Fruit fly (Drosophila melanogaster): ENCODE data around the gene png.

Gene png

dm6 chrX:1322214-1322613, 35.2 kb downstream of the png start, which contains the start of gene DAAM (continued):
- TF ChIP-seq dmrt99B (tag; optimal IDR thresholded peaks at IDR 0.05), result no peak
- TF ChIP-seq CG1792 (GFP tag; optimal IDR thresholded peaks at IDR 0.05), result no peak
- TF ChIP-seq eyg (GFP tag; optimal IDR thresholded peaks at IDR 0.05), result no peak
- TF ChIP-seq CG11247 (GFP tag; IDR thresholded peaks at IDR 0.05), result 0 out of 2 replicates have a peak, but pooled peaks have one; percentile 27
- peak; percentile 63 for TF ChIP-seq amos (GFP tag; IDR thresholded peaks at IDR 0.05; ENCODE audit: partially characterized antibody)
- no peak for TF ChIP-seq bab2 (GFP tag; optimal IDR thresholded peaks at IDR 0.05)
- no peak for TF ChIP-seq CG18262 (tag; optimal IDR thresholded peaks at IDR 0.05)
- TF ChIP-seq Lim3 (GFP tag; IDR thresholded peaks at IDR 0.05), result no peak
- no peak for TF ChIP-seq sd (tag; optimal IDR thresholded peaks at IDR 0.05)
- no peak for TF ChIP-seq da (GFP tag; optimal IDR thresholded peaks at IDR 0.05)
- no peak for TF ChIP-seq salm (tag; optimal IDR thresholded peaks at IDR 0.05)
- TF ChIP-seq Ets65A (GFP tag), result peak; percentile 99
- TF ChIP-seq shn (GFP tag; optimal IDR thresholded peaks at IDR 0.05), result peak; percentile 4
- no peak for TF ChIP-seq CG11504 (tag; optimal IDR thresholded peaks at IDR 0.05)
- TF ChIP-seq CoRest (tag; optimal IDR thresholded peaks at IDR 0.05), result peak; percentile 63
- peak; percentile 38 for TF ChIP-seq CG14441 (GFP tag; IDR thresholded peaks at IDR 0.05)
- no peak for TF ChIP-seq tgo (GFP tag; IDR thresholded peaks at IDR 0.05)
- no peak for TF ChIP-seq fd102C (GFP tag; optimal IDR thresholded peaks at IDR 0.05)
- TF ChIP-seq CG4730 (GFP tag; IDR thresholded peaks at IDR 0.05), result no peak
- TF ChIP-seq dpn (GFP tag; optimal IDR thresholded peaks at IDR 0.05), result peak; percentile 43 to 46
- TF ChIP-seq CG14860 (GFP tag; IDR thresholded peaks at IDR 0.05; ENCODE audit: partially characterized antibody), result no peak
- TF ChIP-seq NK7.1 (GFP tag; optimal IDR thresholded peaks at IDR 0.05), result peak; percentile 3
- TF ChIP-seq rib (GFP tag; IDR thresholded peaks at IDR 0.05), result peak; percentile 58; the same call in 1 of the 2 replicates
- TF ChIP-seq CG12744 (GFP tag; optimal IDR thresholded peaks at IDR 0.05), result peak; percentile 53
- TF ChIP-seq phol (tag; optimal IDR thresholded peaks at IDR 0.05), result peak; percentile 63
- peak; percentile 8 for TF ChIP-seq wek (GFP tag; optimal IDR thresholded peaks at IDR 0.05)
- TF ChIP-seq HHEX (GFP tag; optimal IDR thresholded peaks at IDR 0.05), result peak; percentile 50
- peak; percentile 56 for TF ChIP-seq slbo (GFP tag; IDR thresholded peaks at IDR 0.05)
- TF ChIP-seq pzg (GFP tag; optimal IDR thresholded peaks at IDR 0.05), result peak; percentile 87
- peak; percentile 48; the same call in 1 of the 2 replicates for TF ChIP-seq CG32532 (GFP tag; IDR thresholded peaks at IDR 0.05)
- peak; percentile 56 for TF ChIP-seq BEAF-32 (GFP tag; optimal IDR thresholded peaks at IDR 0.05)
- TF ChIP-seq stc (GFP tag; IDR thresholded peaks at IDR 0.05), result no peak
- peak; percentile 89 for TF ChIP-seq Hmr (GFP tag; optimal IDR thresholded peaks at IDR 0.05)
- TF ChIP-seq Hey (tag; optimal IDR thresholded peaks at IDR 0.05), result peak; percentile 38
- TF ChIP-seq Xbp1 (GFP tag; optimal IDR thresholded peaks at IDR 0.05), result peak; percentile 20
- TF ChIP-seq CG4328 (GFP tag; optimal IDR thresholded peaks at IDR 0.05), result peak; percentile 51
- TF ChIP-seq hkb (optimal IDR thresholded peaks at IDR 0.05), result peak; percentile 75
- TF ChIP-seq hkb (GFP tag; IDR thresholded peaks at IDR 0.05), result peak; percentile 34; the same call in 1 of the 2 replicates
- peak; percentile 75 for TF ChIP-seq HmgD (GFP tag; optimal IDR thresholded peaks at IDR 0.05)
- TF ChIP-seq CG4854 (GFP tag; optimal IDR thresholded peaks at IDR 0.05), result no peak
- TF ChIP-seq disco-r (GFP tag; optimal IDR thresholded peaks at IDR 0.05), result peak; percentile 7
- no peak for TF ChIP-seq CG14965 (GFP tag; optimal IDR thresholded peaks at IDR 0.05; ENCODE audit: borderline replicate concordance)
- peak; percentile 48 for TF ChIP-seq nmo (GFP tag; optimal IDR thresholded peaks at IDR 0.05)
- TF ChIP-seq CG3281 (GFP tag; optimal IDR thresholded peaks at IDR 0.05), result no peak
- peak in 1 of 2 experiments; percentile 30 for TF ChIP-seq crp (GFP tag; optimal IDR thresholded peaks at IDR 0.05)
- TF ChIP-seq CG13123 (GFP tag; optimal IDR thresholded peaks at IDR 0.05), result no peak
- peak; percentile 47 for TF ChIP-seq dm (GFP tag; optimal IDR thresholded peaks at IDR 0.05)
- peak; percentile 31 for TF ChIP-seq Dek (tag; optimal IDR thresholded peaks at IDR 0.05)
- TF ChIP-seq dati (GFP tag; IDR thresholded peaks at IDR 0.05), result no peak
- peak; percentile 97 for TF ChIP-seq CG8359 (GFP tag; optimal IDR thresholded peaks at IDR 0.05; ENCODE audit: borderline replicate concordance)
- peak; percentile 62 for TF ChIP-seq trem (tag; optimal IDR thresholded peaks at IDR 0.05)
